Fruit fly (Drosophila melanogaster) whole organism, embryonic: ENCODE results near the gene Smox.

ENCODE experiments used
- Abd-B ChIP-seq: fragments of 200-800 bp; sonication (Bioruptor generic); optimal IDR thresholded peaks from 2 replicates; lab custom pipeline; 2018; ENCODE audit warnings: missing biosample characterization, mild to moderate bottlenecking, missing genetic modification characterization, moderate library complexity
- Atf6 ChIP-seq: fragments of 200-800 bp; sonication (Bioruptor generic); IDR thresholded peaks from 2 replicates; pipeline ENCODE4 v1.3.6; 2022; ENCODE audit warnings: missing biosample characterization, missing genetic modification characterization
- Awh ChIP-seq: fragments of 200-800 bp; sonication (Bioruptor generic); IDR thresholded peaks from 2 replicates; pipeline ENCODE4, ENCODE4 v1.3.6; 2022; ENCODE audit warnings: missing biosample characterization, missing genetic modification characterization
- Bgb ChIP-seq: fragments of 200-800 bp; sonication (Bioruptor generic); IDR thresholded peaks from 2 replicates; pipeline ENCODE4 v1.3.6; 2022; ENCODE audit warnings: missing biosample characterization, missing genetic modification characterization; ENCODE audit not compliant: partially characterized antibody
- BtbVII ChIP-seq: fragments of 200-800 bp; sonication (Bioruptor generic); optimal IDR thresholded peaks from 3 replicates; lab custom pipeline; 2017; ENCODE audit warnings: missing biosample characterization, mild to moderate bottlenecking, missing genetic modification characterization
- CG10209 ChIP-seq: fragments of 200-800 bp; sonication (Bioruptor generic); optimal IDR thresholded peaks from 3 replicates; lab custom pipeline; 2017; ENCODE audit warnings: missing biosample characterization, mild to moderate bottlenecking, missing genetic modification characterization, missing genetic modification reagents
- CG10431 ChIP-seq: fragments of 200-800 bp; sonication (Bioruptor generic); optimal IDR thresholded peaks from 3 replicates; lab custom pipeline; 2018; ENCODE audit warnings: missing biosample characterization, mild to moderate bottlenecking, missing genetic modification characterization
- CG11456 ChIP-seq: fragments of 200-800 bp; sonication (Bioruptor generic); IDR thresholded peaks from 3 replicates; pipeline ENCODE4 v1.3.6; 2022; ENCODE audit warnings: missing biosample characterization, missing genetic modification characterization
- CG12744 ChIP-seq: fragments of 200-800 bp; sonication (Bioruptor generic); optimal IDR thresholded peaks from 2 replicates; lab custom pipeline; 2016; ENCODE audit warnings: missing biosample characterization, missing genetic modification characterization
- CG13296 ChIP-seq: fragments of 200-800 bp; sonication (Bioruptor generic); optimal IDR thresholded peaks from 3 replicates; lab custom pipeline; 2018; ENCODE audit warnings: missing biosample characterization, mild to moderate bottlenecking, missing genetic modification characterization
- CG13424 ChIP-seq: fragments of 200-800 bp; sonication (Bioruptor generic); optimal IDR thresholded peaks from 2 replicates; lab custom pipeline; 2019; ENCODE audit warnings: missing biosample characterization, mild to moderate bottlenecking, missing genetic modification characterization, moderate library complexity
- CG17186 ChIP-seq: fragments of 200-800 bp; sonication (Bioruptor generic); optimal IDR thresholded peaks from 3 replicates; lab custom pipeline; 2017; ENCODE audit warnings: missing biosample characterization, missing genetic modification reagents, missing genetic modification characterization
- CG3163 ChIP-seq: fragments of 200-800 bp; sonication (Bioruptor generic); optimal IDR thresholded peaks from 3 replicates; lab custom pipeline; 2016; ENCODE audit warnings: missing biosample characterization, missing genetic modification characterization
- CG4424 ChIP-seq: fragments of 200-800 bp; sonication (Bioruptor generic); optimal IDR thresholded peaks from 3 replicates; lab custom pipeline; 2016; ENCODE audit warnings: missing biosample characterization, missing genetic modification characterization
- CG6254 ChIP-seq: fragments of 200-800 bp; sonication (Bioruptor generic); optimal IDR thresholded peaks from 3 replicates; lab custom pipeline; 2017; ENCODE audit warnings: mild to moderate bottlenecking, missing biosample characterization, missing genetic modification reagents, missing genetic modification characterization
- CG7745 ChIP-seq: fragments of 200-800 bp; sonication (Bioruptor generic); optimal IDR thresholded peaks from 2 replicates; lab custom pipeline; 2018; ENCODE audit warnings: missing biosample characterization, mild to moderate bottlenecking, missing genetic modification characterization, moderate library complexity
- CG7928 ChIP-seq: fragments of 200-800 bp; sonication (Bioruptor generic); optimal IDR thresholded peaks from 2 replicates; lab custom pipeline; 2017; ENCODE audit warnings: missing biosample characterization, mild to moderate bottlenecking, missing genetic modification characterization
- CG8924 ChIP-seq: fragments of 200-800 bp; optimal IDR thresholded peaks from 3 replicates; lab custom pipeline; 2019; ENCODE audit warnings: missing biosample characterization, mild to moderate bottlenecking, missing genetic modification characterization, moderate library complexity
- Chrac-16 ChIP-seq: fragments of 200-800 bp; sonication (Bioruptor generic); optimal IDR thresholded peaks from 3 replicates; lab custom pipeline; 2016; ENCODE audit warnings: missing biosample characterization, missing genetic modification characterization
- CrebB ChIP-seq: fragments of 200-800 bp; sonication (Bioruptor generic); optimal IDR thresholded peaks from 3 replicates; lab custom pipeline; 2018; ENCODE audit warnings: missing biosample characterization, mild to moderate bottlenecking, missing genetic modification characterization
- Dip2 ChIP-seq: fragments of 200-800 bp; sonication (Bioruptor generic); IDR thresholded peaks from 2 replicates; pipeline ENCODE4 v1.3.6; 2022; ENCODE audit warnings: missing biosample characterization, missing genetic modification characterization
- E2f1 ChIP-seq: fragments of 200-800 bp; sonication (Bioruptor generic); IDR thresholded peaks from 2 replicates; pipeline ENCODE4 v1.3.6; 2022; ENCODE audit warnings: missing biosample characterization, missing genetic modification characterization
- E2f2 ChIP-seq: fragments of 200-800 bp; sonication (Bioruptor generic); IDR thresholded peaks from 2 replicates; pipeline ENCODE4 v1.3.6; 2022; ENCODE audit warnings: missing biosample characterization, missing genetic modification characterization
- H15 ChIP-seq: fragments of 200-800 bp; sonication (Bioruptor generic); IDR thresholded peaks from 3 replicates; pipeline ENCODE4 v1.3.6; 2022; ENCODE audit warnings: missing biosample characterization, missing genetic modification characterization
- H2.0 ChIP-seq: fragments of 200-800 bp; sonication (Bioruptor generic); IDR thresholded peaks from 2 replicates; pipeline ENCODE4 v1.3.6; 2022; ENCODE audit warnings: missing biosample characterization, missing genetic modification characterization
- HmgD ChIP-seq: fragments of 200-800 bp; sonication (Bioruptor generic); optimal IDR thresholded peaks from 3 replicates; lab custom pipeline; 2016; ENCODE audit warnings: missing biosample characterization, missing genetic modification characterization
- Hsf ChIP-seq: fragments of 200-800 bp; sonication (Bioruptor generic); optimal IDR thresholded peaks from 3 replicates; lab custom pipeline; 2016; ENCODE audit warnings: missing biosample characterization, missing genetic modification characterization
- MTF-1 ChIP-seq: fragments of 200-800 bp; sonication (Bioruptor generic); optimal IDR thresholded peaks from 2 replicates; lab custom pipeline; 2018; ENCODE audit warnings: missing biosample characterization, mild to moderate bottlenecking, missing genetic modification characterization, borderline replicate concordance
- NK7.1 ChIP-seq: fragments of 200-800 bp; sonication (Bioruptor generic); optimal IDR thresholded peaks from 3 replicates; lab custom pipeline; 2016; ENCODE audit warnings: missing biosample characterization, missing genetic modification characterization
- Stat92E ChIP-seq, 3 experiments: fragments of >200 bp in 2 of 3; fragments of 200-800 bp in 1 of 3; sonication (Bioruptor generic) in 1 of 3; optimal IDR thresholded peaks; 2 replicates each; lab custom pipeline; 2017 to 2019; ENCODE audit warnings: missing biosample characterization in 3 of 3, missing genetic modification characterization in 3 of 3, mild to moderate bottlenecking in 1 of 3, moderate library complexity in 1 of 3
- Vsx1 ChIP-seq: fragments of 200-800 bp; sonication (Bioruptor generic); optimal IDR thresholded peaks from 2 replicates; lab custom pipeline; 2017; ENCODE audit warnings: missing biosample characterization, mild to moderate bottlenecking, missing genetic modification characterization, missing genetic modification reagents
- amos ChIP-seq: fragments of 200-800 bp; sonication (Bioruptor generic); IDR thresholded peaks from 2 replicates; pipeline ENCODE4 v1.3.6; 2022; ENCODE audit warnings: missing biosample characterization, missing genetic modification characterization; ENCODE audit not compliant: partially characterized antibody
- caup ChIP-seq: fragments of 200-800 bp; sonication (Bioruptor generic); optimal IDR thresholded peaks from 3 replicates; lab custom pipeline; 2017; ENCODE audit warnings: missing biosample characterization, mild to moderate bottlenecking, missing genetic modification characterization, moderate library complexity; ENCODE audit not compliant: severe bottlenecking
- chm ChIP-seq: fragments of 200-800 bp; sonication (Bioruptor generic); IDR thresholded peaks from 2 replicates; pipeline ENCODE4 v1.3.6; 2022; ENCODE audit warnings: missing biosample characterization, missing genetic modification characterization
- disco-r ChIP-seq: fragments of 200-800 bp; sonication (Bioruptor generic); optimal IDR thresholded peaks from 2 replicates; lab custom pipeline; 2016; ENCODE audit warnings: missing biosample characterization, missing genetic modification characterization
- gcm ChIP-seq: fragments of 200-800 bp; sonication (Bioruptor generic); optimal IDR thresholded peaks from 2 replicates; lab custom pipeline; 2019; ENCODE audit warnings: missing biosample characterization, mild to moderate bottlenecking, missing genetic modification characterization, moderate library complexity
- insv ChIP-seq, 2 experiments: fragments of 200-800 bp; sonication (Bioruptor generic); optimal IDR thresholded peaks; 3 replicates each; lab custom pipeline; 2016 to 2018; ENCODE audit warnings: missing biosample characterization in 2 of 2, missing genetic modification characterization in 2 of 2
- inv ChIP-seq: fragments of 200-800 bp; sonication (Bioruptor generic); IDR thresholded peaks from 2 replicates; pipeline ENCODE4 v1.3.6; 2022; ENCODE audit warnings: missing biosample characterization, missing genetic modification characterization; ENCODE audit not compliant: partially characterized antibody
- lab ChIP-seq: fragments of 200-800 bp; sonication (Bioruptor generic); optimal IDR thresholded peaks from 3 replicates; lab custom pipeline; 2017; ENCODE audit warnings: missing biosample characterization, missing genetic modification characterization, mild to moderate bottlenecking, moderate library complexity, missing genetic modification reagents
- pita ChIP-seq: fragments of 200-800 bp; sonication (Bioruptor generic); optimal IDR thresholded peaks from 2 replicates; lab custom pipeline; 2017; ENCODE audit warnings: missing biosample characterization, mild to moderate bottlenecking, missing genetic modification characterization
- sd ChIP-seq: fragments of 200-800 bp; sonication (Bioruptor generic); optimal IDR thresholded peaks from 3 replicates; lab custom pipeline; 2018; ENCODE audit warnings: missing biosample characterization, mild to moderate bottlenecking, missing genetic modification characterization, moderate library complexity
- sens-2 ChIP-seq: fragments of 200-800 bp; sonication (Bioruptor generic); IDR thresholded peaks from 2 replicates; pipeline ENCODE4 v1.3.6; 2022; ENCODE audit warnings: missing biosample characterization, missing genetic modification characterization
- stwl ChIP-seq: fragments of 200-800 bp; sonication (Bioruptor generic); optimal IDR thresholded peaks from 3 replicates; lab custom pipeline; 2018; ENCODE audit warnings: missing biosample characterization, mild to moderate bottlenecking, missing genetic modification characterization, moderate library complexity
- sug ChIP-seq: fragments of 200-800 bp; optimal IDR thresholded peaks from 2 replicates; lab custom pipeline; 2019; ENCODE audit warnings: missing biosample characterization, mild to moderate bottlenecking, missing genetic modification characterization, moderate library complexity
- tin ChIP-seq: fragments of 200-800 bp; sonication (Bioruptor generic); optimal IDR thresholded peaks from 3 replicates; lab custom pipeline; 2016; ENCODE audit warnings: missing biosample characterization, missing genetic modification characterization
- tio ChIP-seq: fragments of 200-800 bp; sonication (Bioruptor generic); optimal IDR thresholded peaks from 2 replicates; lab custom pipeline; 2017; ENCODE audit warnings: missing biosample characterization, missing genetic modification characterization, inconsistent platforms
- tup ChIP-seq: fragments of 200-800 bp; sonication (Bioruptor generic); optimal IDR thresholded peaks from 2 replicates; lab custom pipeline; 2016; ENCODE audit warnings: missing biosample characterization, mild to moderate bottlenecking, missing genetic modification characterization, moderate library complexity

Gene Smox

dm6 chrX:8115717-8116311, 26.3 kb downstream of the Smox start, which contains the start of gene Gclc (continued):
- TF ChIP-seq Bgb (peak; percentile 11; the same call in 1 of the 2 replicates), pita (GFP tag; lab: Kevin White, UChicago) (no peak), CrebB (tag; lab: Kevin White, UChicago) (no peak), H2.0 (GFP tag; lab: Robert Waterston, UW) (no peak), CG13296 (GFP tag; lab: Kevin White, UChicago) (no peak), CG7745 (tag; lab: Kevin White, UChicago) (no peak), chm (GFP tag; lab: Robert Waterston, UW) (no peak), caup (no peak), CG17186 (no peak), tio (no peak), E2f1 (GFP tag; lab: Robert Waterston, UW) (no peak), inv (GFP tag; lab: Robert Waterston, UW) (peak; percentile 20; the same call in 1 of the 2 replicates), amos (GFP tag; lab: Robert Waterston, UW) (peak; percentile 54; the same call in 1 of the 2 replicates), MTF-1 (GFP tag; lab: Kevin White, UChicago) (no peak), CG3163 (GFP tag; lab: Kevin White, UChicago) (no peak), Chrac-16 (GFP tag; lab: Kevin White, UChicago) (no peak), CG4424 (GFP tag; lab: Kevin White, UChicago) (no peak), Dip2 (GFP tag; lab: Robert Waterston, UW) (no peak), NK7.1 (GFP tag; lab: Kevin White, UChicago) (no peak), H15 (no peak), E2f2 (GFP tag; lab: Robert Waterston, UW) (peak; percentile 50), HmgD (GFP tag; lab: Kevin White, UChicago) (no peak), Atf6 (GFP tag; lab: Robert Waterston, UW) (0 out of 2 replicates have a peak, but pooled peaks have one; percentile 8), sens-2 (no peak), Awh (GFP tag; lab: Robert Waterston, UW) (no peak), tup (GFP tag; lab: Kevin White, UChicago) (no peak), disco-r (no peak), Abd-B (GFP tag; lab: Kevin White, UChicago) (no peak), CG12744 (GFP tag; lab: Kevin White, UChicago) (no peak), stwl (peak; percentile 86), lab (GFP tag; lab: Kevin White, UChicago) (peak; percentile 24), CG6254 (GFP tag; lab: Kevin White, UChicago) (no peak), insv (GFP tag; optimal IDR thresholded peaks at IDR 0.05; lab: Kevin White, UChicago) (peak; percentile 31 to 90), Vsx1 (GFP tag; lab: Kevin White, UChicago) (no peak), sug (tag; lab: Kevin White, UChicago) (no peak), Stat92E (GFP tag; optimal IDR thresholded peaks at IDR 0.05; lab: Kevin White, UChicago) (no peak), gcm (no peak), tin (GFP tag; lab: Kevin White, UChicago) (no peak), BtbVII (GFP tag; lab: Kevin White, UChicago) (peak; percentile 47), CG13424 (no peak), Hsf (GFP tag; lab: Kevin White, UChicago) (no peak), CG8924 (tag; lab: Kevin White, UChicago) (no peak), CG7928 (GFP tag; lab: Kevin White, UChicago) (no peak), sd (tag; lab: Kevin White, UChicago) (peak; percentile 7), CG11456 (no peak), CG10209 (GFP tag; lab: Kevin White, UChicago) (no peak), CG10431 (GFP tag; lab: Kevin White, UChicago) (no peak)
